Fruit fly (Drosophila melanogaster) whole organism, adult: ENCODE data around the gene xit.

Source experiments
- CG11617 ChIP-seq: fragments of 200-800 bp; sonication (Bioruptor generic); optimal IDR thresholded peaks from 2 replicates; lab custom pipeline; 2017; ENCODE audit warnings: mild to moderate bottlenecking, missing biosample characterization, missing genetic modification reagents, missing genetic modification characterization
- CG12768 ChIP-seq: fragments of 200-800 bp; sonication (Bioruptor generic); optimal IDR thresholded peaks from 2 replicates; lab custom pipeline; 2017; ENCODE audit warnings: missing biosample characterization, missing genetic modification characterization, mild to moderate bottlenecking, moderate library complexity, missing genetic modification reagents
- CG14711 ChIP-seq: fragments of 200-800 bp; sonication (Bioruptor generic); optimal IDR thresholded peaks from 2 replicates; lab custom pipeline; 2018; ENCODE audit warnings: missing biosample characterization, mild to moderate bottlenecking, missing genetic modification characterization, moderate library complexity
- CG1620 ChIP-seq: fragments of 200-800 bp; sonication (Bioruptor generic); optimal IDR thresholded peaks from 2 replicates; lab custom pipeline; 2016; ENCODE audit warnings: missing biosample characterization, missing genetic modification characterization
- CG5204 ChIP-seq: fragments of 200-800 bp; sonication (Bioruptor generic); optimal IDR thresholded peaks from 2 replicates; lab custom pipeline; 2016; ENCODE audit warnings: missing biosample characterization, missing genetic modification characterization
- CG7045 ChIP-seq: fragments of 200-800 bp; sonication (Bioruptor generic); optimal IDR thresholded peaks from 2 replicates; lab custom pipeline; 2017; ENCODE audit warnings: missing biosample characterization, mild to moderate bottlenecking, missing genetic modification characterization
- CG7101 ChIP-seq: fragments of 200-800 bp; sonication (Bioruptor generic); optimal IDR thresholded peaks from 2 replicates; lab custom pipeline; 2018; ENCODE audit warnings: missing biosample characterization, mild to moderate bottlenecking, missing genetic modification characterization, moderate library complexity
- Clk ChIP-seq: fragments of 200-800 bp; sonication (Bioruptor generic); optimal IDR thresholded peaks from 2 replicates; lab custom pipeline; 2017; ENCODE audit warnings: missing biosample characterization, missing genetic modification characterization
- Hr96 ChIP-seq: fragments of 200-800 bp; sonication (Bioruptor generic); optimal IDR thresholded peaks from 2 replicates; lab custom pipeline; 2016; ENCODE audit warnings: missing biosample characterization, missing genetic modification characterization
- Mnt ChIP-seq: fragments of 200-800 bp; sonication (Bioruptor generic); optimal IDR thresholded peaks from 2 replicates; lab custom pipeline; 2016; ENCODE audit warnings: missing biosample characterization, mild to moderate bottlenecking, missing genetic modification characterization
- cic ChIP-seq: fragments of 200-800 bp; sonication (Bioruptor generic); optimal IDR thresholded peaks from 2 replicates; lab custom pipeline; 2017; ENCODE audit warnings: missing biosample characterization, mild to moderate bottlenecking, missing genetic modification characterization, moderate library complexity
- kay ChIP-seq: fragments of 200-800 bp; sonication (Bioruptor generic); peaks from one replicate; lab custom pipeline; 2016; ENCODE audit warnings: missing biosample characterization, missing genetic modification characterization, borderline replicate concordance
- toe ChIP-seq: fragments of 200-800 bp; sonication (Bioruptor generic); optimal IDR thresholded peaks from 2 replicates; lab custom pipeline; 2016; ENCODE audit warnings: missing biosample characterization, missing genetic modification characterization

DNA sequence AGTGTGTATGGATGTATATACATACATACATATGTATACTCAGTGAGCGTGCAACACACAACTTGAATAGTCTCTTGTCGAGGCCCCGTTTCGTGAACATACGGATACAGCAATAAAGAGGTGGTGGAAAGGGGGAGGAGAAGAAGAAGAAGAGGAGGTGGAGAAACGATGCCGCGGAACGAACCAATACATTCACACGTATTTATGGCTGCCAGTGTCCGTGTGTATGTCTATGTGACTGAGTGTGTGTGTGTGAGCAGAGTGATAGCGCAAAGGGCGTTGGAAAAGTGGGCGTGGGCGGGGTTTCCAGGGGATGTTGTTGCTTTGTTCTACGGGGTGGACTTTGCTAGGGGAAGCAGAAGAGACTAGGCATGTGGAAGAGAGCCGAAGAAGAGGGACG lies 32.6 kb downstream of the xit start:
- TF ChIP-seq CG7101 (tag; lab: Kevin White, UChicago): no peak
- TF ChIP-seq CG1620 (GFP tag; lab: Kevin White, UChicago): no peak
- no peak for TF ChIP-seq Clk (GFP tag; lab: Kevin White, UChicago)
- peak; percentile 52 for TF ChIP-seq CG12768 (GFP tag; lab: Kevin White, UChicago)
- TF ChIP-seq Hr96 (GFP tag; lab: Kevin White, UChicago): no peak
- no peak for TF ChIP-seq toe (GFP tag; lab: Kevin White, UChicago)
- no peak for TF ChIP-seq CG7045 (GFP tag; lab: Kevin White, UChicago)
- TF ChIP-seq cic: peak; percentile 1
- TF ChIP-seq CG5204 (GFP tag; lab: Kevin White, UChicago): no peak
- TF ChIP-seq Mnt (GFP tag; lab: Kevin White, UChicago): no peak
- no peak for TF ChIP-seq kay (GFP tag; lab: Kevin White, UChicago)
- TF ChIP-seq CG14711 (tag; lab: Kevin White, UChicago): no peak
- no peak for TF ChIP-seq CG11617 (GFP tag; lab: Kevin White, UChicago)
